Worm (Caenorhabditis elegans) whole organism, L1 larva: ENCODE results near the gene Y41D4A.7.

Source experiments
- aly-2 ChIP-seq: fragments of 150-350 bp; optimal IDR thresholded peaks from 2 replicates; lab custom pipeline; 2014; ENCODE audit warnings: missing biosample characterization, missing genetic modification characterization
- ama-1 ChIP-seq: fragments of 150-350 bp; optimal IDR thresholded peaks from 2 replicates; lab custom pipeline; 2014
- blmp-1 ChIP-seq: fragments of 150-350 bp; optimal IDR thresholded peaks from 2 replicates; lab custom pipeline; 2014; ENCODE audit warnings: missing biosample characterization, missing genetic modification characterization
- ceh-63 ChIP-seq: fragments of 200-800 bp; sonication (Bioruptor generic); optimal IDR thresholded peaks from 2 replicates; lab custom pipeline; 2018; ENCODE audit warnings: mild to moderate bottlenecking, missing genetic modification characterization, missing compliant biosample characterization
- ceh-82 ChIP-seq, 3 experiments: fragments of 150-350 bp in 1 of 3; sonication (generic microtip) in 2 of 3; optimal IDR thresholded peaks; 2 replicates each; lab custom pipeline; 2014 to 2017; ENCODE audit warnings: missing biosample characterization in 3 of 3, missing genetic modification characterization in 3 of 3
- dpl-1 ChIP-seq, 3 experiments: fragments of 150-350 bp in 2 of 3; sonication (generic microtip) in 1 of 3; optimal IDR thresholded peaks; 2 replicates each; lab custom pipeline; 2014 to 2017; ENCODE audit warnings: missing biosample characterization in 3 of 3, missing genetic modification characterization in 3 of 3, missing genetic modification reagents in 3 of 3
- elt-3 ChIP-seq, 6 experiments: fragments of 150-350 bp in 1 of 6; sonication (generic microtip); optimal IDR thresholded peaks; 2 replicates each; lab custom pipeline; 2017 to 2018; ENCODE audit warnings: missing biosample characterization in 6 of 6, missing genetic modification characterization in 6 of 6, inconsistent platforms in 1 of 6
- irx-1 ChIP-seq: sonication (generic microtip); optimal IDR thresholded peaks from 2 replicates; lab custom pipeline; 2016; ENCODE audit warnings: missing genetic modification characterization, missing compliant biosample characterization
- mab-9 ChIP-seq: fragments of 200-800 bp; sonication (Bioruptor generic); IDR thresholded peaks from 2 replicates; pipeline ENCODE4 v1.3.6; 2022; ENCODE audit warnings: missing genetic modification reagents, missing genetic modification characterization, missing compliant biosample characterization
- mdl-1 ChIP-seq, 2 experiments: fragments of 150-350 bp; optimal IDR thresholded peaks; 2 replicates each; lab custom pipeline; 2014 to 2017; ENCODE audit warnings: missing biosample characterization in 2 of 2, missing genetic modification characterization in 2 of 2, inconsistent platforms in 1 of 2
- mep-1 ChIP-seq: fragments of 150-350 bp; optimal IDR thresholded peaks from 2 replicates; lab custom pipeline; 2014; ENCODE audit warnings: missing biosample characterization, missing genetic modification characterization
- nhr-12 ChIP-seq: sonication (generic microtip); optimal IDR thresholded peaks from 2 replicates; lab custom pipeline; 2017; ENCODE audit warnings: missing biosample characterization, missing genetic modification characterization
- tbx-2 ChIP-seq: sonication (generic microtip); optimal IDR thresholded peaks from 2 replicates; lab custom pipeline; 2016; ENCODE audit warnings: missing genetic modification characterization, missing compliant biosample characterization

ce11 chrIV:1738892-1739291, 22.5 kb downstream of the Y41D4A.7 start:
- TF ChIP-seq ama-1 (lab: Kevin White, UChicago) (no peak), nhr-12 (tag; lab: Kevin White, UChicago) (no peak), tbx-2 (tag; lab: Kevin White, UChicago) (no peak), mep-1 (tag; lab: Kevin White, UChicago) (no peak), ceh-63 (GFP tag; lab: Kevin White, UChicago) (no peak), ceh-82 (tag; optimal IDR thresholded peaks at IDR 0.05; lab: Kevin White, UChicago) (no peak), irx-1 (tag; lab: Kevin White, UChicago) (no peak), dpl-1 (GFP tag; optimal IDR thresholded peaks at IDR 0.05; lab: Kevin White, UChicago) (no peak), mdl-1 (tag; optimal IDR thresholded peaks at IDR 0.05; lab: Kevin White, UChicago) (no peak), aly-2 (tag; lab: Kevin White, UChicago) (no peak), blmp-1 (tag; lab: Kevin White, UChicago) (no peak), elt-3 (tag; optimal IDR thresholded peaks at IDR 0.05; lab: Kevin White, UChicago) (no peak), mab-9 (GFP tag; lab: Robert Waterston, UW) (no peak)
